Worm (Caenorhabditis elegans): ENCODE data around the gene gpx-7.

The gpx-7 gene

DNA sequence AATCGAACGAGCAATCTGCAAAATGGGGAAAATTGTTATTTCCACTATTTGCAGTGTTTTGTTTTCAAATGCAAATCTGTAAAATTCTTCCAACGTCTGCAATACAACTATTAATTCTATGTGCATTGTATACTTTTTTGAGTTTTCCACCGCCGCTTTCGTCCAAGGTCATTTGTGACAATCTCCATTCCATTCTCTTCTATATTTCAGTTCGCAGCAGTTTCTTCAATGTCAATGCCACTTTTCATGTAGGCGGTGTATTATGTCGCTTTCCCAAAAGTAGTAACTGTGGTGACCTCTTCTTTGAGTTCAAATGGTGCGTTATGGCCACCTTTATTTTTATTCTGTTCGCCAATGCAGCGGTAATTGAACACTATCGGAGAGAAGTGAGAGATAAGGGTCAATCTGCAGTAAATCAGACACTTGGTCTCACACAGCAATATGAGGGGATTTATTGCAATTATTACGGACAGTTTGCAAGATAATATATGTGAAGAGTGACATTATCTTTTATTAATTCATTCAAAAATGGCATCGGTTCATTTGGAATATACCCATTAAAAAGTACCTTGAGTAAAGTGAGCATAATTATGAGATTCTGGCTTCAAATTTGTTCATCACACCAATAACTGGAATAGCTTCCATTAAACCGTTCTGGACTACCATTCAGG lies 27.1 kb upstream of the gpx-7 start:
- no peak for TF ChIP-seq ttx-3 (tag; optimal IDR thresholded peaks at IDR 0.05)
- TF ChIP-seq pha-2 (tag; optimal IDR thresholded peaks at IDR 0.05), result no peak
- no peak for TF ChIP-seq F13H6.1 (tag; optimal IDR thresholded peaks at IDR 0.05)
- TF ChIP-seq hlh-13 (GFP tag; optimal IDR thresholded peaks at IDR 0.05), result no peak
- TF ChIP-seq eyg-1 (tag; optimal IDR thresholded peaks at IDR 0.05), result no peak
- no peak for TF ChIP-seq rnt-1 (tag; optimal IDR thresholded peaks at IDR 0.05)
- TF ChIP-seq ceh-22 (tag; optimal IDR thresholded peaks at IDR 0.05), result no peak
- no peak for TF ChIP-seq mec-3 (tag; optimal IDR thresholded peaks at IDR 0.05; ENCODE audit: borderline replicate concordance)
- no peak for TF ChIP-seq lin-11 (tag; optimal IDR thresholded peaks at IDR 0.05)
- no peak for TF ChIP-seq ceh-45 (GFP tag; IDR thresholded peaks at IDR 0.05)
- TF ChIP-seq tbx-7 (tag; optimal IDR thresholded peaks at IDR 0.05), result no peak
- TF ChIP-seq sox-4 (tag; optimal IDR thresholded peaks at IDR 0.05), result no peak
- no peak for TF ChIP-seq ceh-19 (GFP tag; optimal IDR thresholded peaks at IDR 0.05)
- no peak for TF ChIP-seq dve-1 (tag; optimal IDR thresholded peaks at IDR 0.05)
- TF ChIP-seq fkh-6 (tag; optimal IDR thresholded peaks at IDR 0.05), result no peak
- TF ChIP-seq C08G9.2 (tag; optimal IDR thresholded peaks at IDR 0.05), result no peak
- no peak for TF ChIP-seq sox-2 (GFP tag; IDR thresholded peaks at IDR 0.05)
- no peak for TF ChIP-seq nhr-232 (tag; optimal IDR thresholded peaks at IDR 0.05)

DNA sequence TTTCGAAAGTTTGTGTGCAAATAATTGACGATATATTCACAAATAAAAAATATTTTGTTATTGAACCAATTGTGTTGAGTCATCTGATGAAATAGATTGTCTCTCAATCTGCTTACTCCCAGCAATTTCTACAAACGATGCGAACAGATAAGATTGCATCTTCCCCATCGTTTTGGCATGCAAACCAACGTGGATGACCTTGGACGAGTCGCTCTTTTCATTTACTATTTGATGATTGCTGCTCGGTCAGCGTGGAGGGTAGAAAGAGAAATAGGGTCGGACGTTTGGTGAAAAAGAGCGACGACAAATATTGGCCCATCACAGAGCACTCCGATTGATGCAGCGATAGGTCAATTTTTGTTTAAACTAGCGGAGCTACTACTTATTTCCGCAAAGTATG lies 26.1 kb upstream of the gpx-7 start:
- TF ChIP-seq F13H6.1 (tag; optimal IDR thresholded peaks at IDR 0.05) (no peak), ceh-22 (tag; optimal IDR thresholded peaks at IDR 0.05) (no peak), zip-5 (tag; optimal IDR thresholded peaks at IDR 0.05) (no peak), ama-1 (optimal IDR thresholded peaks at IDR 0.05) (peak; percentile 63), T23F11.4 (GFP tag; optimal IDR thresholded peaks at IDR 0.05) (no peak), odd-2 (tag; optimal IDR thresholded peaks at IDR 0.05) (no peak), nfya-1 (tag; optimal IDR thresholded peaks at IDR 0.05) (peak; percentile 66), tbx-7 (tag; optimal IDR thresholded peaks at IDR 0.05) (no peak), ceh-24 (tag; optimal IDR thresholded peaks at IDR 0.05) (no peak), mec-3 (tag; optimal IDR thresholded peaks at IDR 0.05; ENCODE audit: borderline replicate concordance) (no peak), sox-2 (GFP tag; IDR thresholded peaks at IDR 0.05) (no peak), hlh-6 (tag; optimal IDR thresholded peaks at IDR 0.05) (no peak), hlh-13 (GFP tag; optimal IDR thresholded peaks at IDR 0.05) (no peak), C38D4.7 (GFP tag; optimal IDR thresholded peaks at IDR 0.05) (no peak), fkh-6 (tag; optimal IDR thresholded peaks at IDR 0.05) (no peak), fax-1 (tag; optimal IDR thresholded peaks at IDR 0.05) (no peak), ceh-2 (tag; optimal IDR thresholded peaks at IDR 0.05) (no peak), ceh-14 (tag; optimal IDR thresholded peaks at IDR 0.05) (no peak), nhr-232 (tag; optimal IDR thresholded peaks at IDR 0.05) (no peak), che-1 (tag; optimal IDR thresholded peaks at IDR 0.05) (no peak), eyg-1 (tag; optimal IDR thresholded peaks at IDR 0.05) (no peak), sdc-2 (tag; optimal IDR thresholded peaks at IDR 0.05) (no peak), pat-9 (tag; optimal IDR thresholded peaks at IDR 0.05) (no peak), rnt-1 (tag; optimal IDR thresholded peaks at IDR 0.05) (peak; percentile 18), fkh-10 (GFP tag; optimal IDR thresholded peaks at IDR 0.05) (no peak), ceh-31 (tag; optimal IDR thresholded peaks at IDR 0.05) (no peak), hlh-30 (tag; optimal IDR thresholded peaks at IDR 0.05; ENCODE audit: insufficient read depth) (no peak), pha-4 (tag; optimal IDR thresholded peaks at IDR 0.05) (no peak), dve-1 (tag; optimal IDR thresholded peaks at IDR 0.05) (peak; percentile 24), K02D7.2 (tag; optimal IDR thresholded peaks at IDR 0.05) (no peak), tbx-2 (tag; optimal IDR thresholded peaks at IDR 0.05) (peak; percentile 21), pros-1 (tag; optimal IDR thresholded peaks at IDR 0.05) (no peak), ttx-3 (tag; optimal IDR thresholded peaks at IDR 0.05) (no peak), madf-2 (tag; optimal IDR thresholded peaks at IDR 0.05) (no peak), elt-2 (tag; optimal IDR thresholded peaks at IDR 0.05) (peak; percentile 44), unc-3 (GFP tag; conservative IDR thresholded peaks at IDR 0.05) (no peak), unc-3 (tag; optimal IDR thresholded peaks at IDR 0.05) (no peak), unc-42 (tag; optimal IDR thresholded peaks at IDR 0.05) (no peak), pax-1 (tag; optimal IDR thresholded peaks at IDR 0.05) (no peak), ceh-34 (tag; optimal IDR thresholded peaks at IDR 0.05) (peak; percentile 46), lim-6 (tag; optimal IDR thresholded peaks at IDR 0.05) (no peak), lin-11 (tag; optimal IDR thresholded peaks at IDR 0.05) (no peak), npax-4 (tag; optimal IDR thresholded peaks at IDR 0.05) (no peak), ceh-48 (tag; optimal IDR thresholded peaks at IDR 0.05) (no peak)

Data from whole organism, late embryonic.